Worm (Caenorhabditis elegans) whole organism, L2 larva: ENCODE results near the gene clec-79.
"Not testable (repeated sequence)": the region's sequence is repeated elsewhere in the genome, so short reads cannot be mapped to it uniquely, and the experiment has no call there.

Source experiments
- F13H6.1 ChIP-seq: sonication (generic microtip); optimal IDR thresholded peaks from 2 replicates; lab custom pipeline; 2016; ENCODE audit warnings: missing genetic modification characterization, missing compliant biosample characterization
- R02D3.7 ChIP-seq: fragments of 150-350 bp; optimal IDR thresholded peaks from 2 replicates; lab custom pipeline; 2014; ENCODE audit warnings: missing biosample characterization, missing genetic modification characterization
- Y55F3AM.14 ChIP-seq: fragments of 200-800 bp; sonication (Bioruptor generic); optimal IDR thresholded peaks from 2 replicates; lab custom pipeline; 2018; ENCODE audit warnings: mild to moderate bottlenecking, missing genetic modification characterization, missing compliant biosample characterization
- aly-2 ChIP-seq: fragments of 150-350 bp; optimal IDR thresholded peaks from 2 replicates; lab custom pipeline; 2014; ENCODE audit warnings: missing biosample characterization, missing genetic modification characterization
- ama-1 ChIP-seq: fragments of 150-350 bp; optimal IDR thresholded peaks from 2 replicates; lab custom pipeline; 2018; ENCODE audit warnings: inconsistent platforms
- ceh-16 ChIP-seq: fragments of 150-350 bp; optimal IDR thresholded peaks from 2 replicates; lab custom pipeline; 2014; ENCODE audit warnings: missing biosample characterization, missing genetic modification characterization
- ceh-82 ChIP-seq: fragments of 150-350 bp; optimal IDR thresholded peaks from 2 replicates; lab custom pipeline; 2014; ENCODE audit warnings: missing biosample characterization, missing genetic modification characterization
- crh-2 ChIP-seq: sonication (generic microtip); optimal IDR thresholded peaks from 2 replicates; lab custom pipeline; 2017; ENCODE audit warnings: missing biosample characterization, missing genetic modification characterization
- dmd-4 ChIP-seq: sonication (generic microtip); optimal IDR thresholded peaks from 2 replicates; lab custom pipeline; 2017; ENCODE audit warnings: missing biosample characterization, missing genetic modification characterization
- egl-27 ChIP-seq: sonication (generic microtip); optimal IDR thresholded peaks from 3 replicates; lab custom pipeline; 2017; ENCODE audit warnings: missing biosample characterization, missing genetic modification reagents, missing genetic modification characterization
- elt-1 ChIP-seq: fragments of 150-350 bp; optimal IDR thresholded peaks from 2 replicates; lab custom pipeline; 2014; ENCODE audit warnings: missing biosample characterization, missing genetic modification characterization
- elt-3 ChIP-seq: sonication (generic microtip); optimal IDR thresholded peaks from 2 replicates; lab custom pipeline; 2017; ENCODE audit warnings: missing biosample characterization, missing genetic modification characterization
- fos-1 ChIP-seq: fragments of 150-350 bp; optimal IDR thresholded peaks from 2 replicates; lab custom pipeline; 2014; ENCODE audit warnings: missing biosample characterization, missing genetic modification characterization
- gmeb-1 ChIP-seq: fragments of 150-350 bp; optimal IDR thresholded peaks from 2 replicates; lab custom pipeline; 2014; ENCODE audit warnings: missing biosample characterization, missing genetic modification characterization
- lin-39 ChIP-seq: fragments of 150-350 bp; optimal IDR thresholded peaks from 2 replicates; lab custom pipeline; 2014; ENCODE audit warnings: missing biosample characterization, missing genetic modification reagents, missing genetic modification characterization
- lsy-2 ChIP-seq, 2 experiments: fragments of 150-350 bp in 1 of 2; sonication (generic microtip) in 1 of 2; optimal IDR thresholded peaks; 2 replicates each; lab custom pipeline; 2014 to 2017; ENCODE audit warnings: missing biosample characterization in 2 of 2, missing genetic modification characterization in 2 of 2
- mbf-1 ChIP-seq: sonication (generic microtip); optimal IDR thresholded peaks from 2 replicates; lab custom pipeline; 2017; ENCODE audit warnings: missing biosample characterization, missing genetic modification characterization
- mdl-1 ChIP-seq, 2 experiments: fragments of 150-350 bp in 1 of 2; sonication (generic microtip) in 1 of 2; optimal IDR thresholded peaks; 2 replicates each; lab custom pipeline; 2017; ENCODE audit warnings: missing biosample characterization in 2 of 2, missing genetic modification characterization in 2 of 2
- nhr-10 ChIP-seq: sonication (generic microtip); optimal IDR thresholded peaks from 2 replicates; lab custom pipeline; 2017; ENCODE audit warnings: missing biosample characterization, missing genetic modification characterization
- nhr-129 ChIP-seq: fragments of 150-350 bp; optimal IDR thresholded peaks from 2 replicates; lab custom pipeline; 2014; ENCODE audit warnings: missing biosample characterization, missing genetic modification characterization
- nhr-23 ChIP-seq: fragments of 150-350 bp; optimal IDR thresholded peaks from 2 replicates; lab custom pipeline; 2014; ENCODE audit warnings: missing biosample characterization, missing genetic modification reagents, missing genetic modification characterization
- nhr-237 ChIP-seq: fragments of 150-350 bp; optimal IDR thresholded peaks from 2 replicates; lab custom pipeline; 2014; ENCODE audit warnings: missing biosample characterization, missing genetic modification characterization
- nhr-25 ChIP-seq: fragments of 150-350 bp; sonication (generic microtip); optimal IDR thresholded peaks from 3 replicates; lab custom pipeline; 2014; ENCODE audit warnings: missing biosample characterization, missing genetic modification characterization
- nhr-6 ChIP-seq: fragments of 150-350 bp; optimal IDR thresholded peaks from 2 replicates; lab custom pipeline; 2014; ENCODE audit warnings: missing biosample characterization, missing genetic modification characterization
- nhr-77 ChIP-seq: fragments of 150-350 bp; optimal IDR thresholded peaks from 2 replicates; lab custom pipeline; 2014; ENCODE audit warnings: missing biosample characterization, missing genetic modification characterization
- peb-1 ChIP-seq: fragments of 150-350 bp; optimal IDR thresholded peaks from 2 replicates; lab custom pipeline; 2014; ENCODE audit warnings: missing biosample characterization, missing genetic modification characterization
- sma-3 ChIP-seq: sonication (generic microtip); optimal IDR thresholded peaks from 2 replicates; lab custom pipeline; 2016; ENCODE audit warnings: missing genetic modification reagents, missing genetic modification characterization, missing compliant biosample characterization
- snpc-4 ChIP-seq: fragments of 150-350 bp; optimal IDR thresholded peaks from 2 replicates; lab custom pipeline; 2014; ENCODE audit warnings: missing biosample characterization, missing genetic modification characterization
- unc-39 ChIP-seq: fragments of 150-350 bp; optimal IDR thresholded peaks from 2 replicates; lab custom pipeline; 2014; ENCODE audit warnings: missing biosample characterization, missing genetic modification characterization
- unc-55 ChIP-seq: fragments of 150-350 bp; sonication (generic microtip); optimal IDR thresholded peaks from 3 replicates; lab custom pipeline; 2014; ENCODE audit warnings: missing biosample characterization, missing genetic modification reagents, missing genetic modification characterization
- unc-62 ChIP-seq: fragments of 150-350 bp; optimal IDR thresholded peaks from 2 replicates; lab custom pipeline; 2014; ENCODE audit warnings: missing biosample characterization, missing genetic modification reagents, missing genetic modification characterization
- zag-1 ChIP-seq: fragments of 150-350 bp; optimal IDR thresholded peaks from 2 replicates; lab custom pipeline; 2014; ENCODE audit warnings: missing biosample characterization, missing genetic modification characterization
- ztf-11 ChIP-seq: sonication (generic microtip); optimal IDR thresholded peaks from 2 replicates; lab custom pipeline; 2017; ENCODE audit warnings: missing biosample characterization, missing genetic modification characterization

The clec-79 gene

DNA sequence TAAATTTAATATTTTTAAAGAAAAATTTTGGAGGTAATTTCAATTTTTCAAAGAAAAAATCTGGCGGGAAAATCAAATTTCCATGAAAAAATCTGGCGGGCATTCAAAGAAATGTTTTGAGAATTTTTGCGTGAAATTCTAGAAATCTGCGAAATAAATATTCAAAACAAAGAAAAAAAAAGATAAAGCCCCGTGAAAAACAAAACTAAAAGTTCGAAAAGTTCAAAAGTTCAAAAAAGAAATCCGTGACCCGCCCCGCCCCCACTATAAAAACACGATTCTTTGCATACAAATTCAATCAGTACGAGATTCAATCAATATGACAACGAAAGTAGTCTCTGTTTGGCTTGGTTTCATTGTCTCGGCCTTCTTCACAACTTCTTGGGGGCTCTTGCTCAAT lies at the start of gene clec-79:
clec-79 (plus strand) TSS at position 301 of the 400 bp plus-strand sequence.
- TF ChIP-seq ceh-16 (tag; lab: Kevin White, UChicago) = no peak

DNA sequence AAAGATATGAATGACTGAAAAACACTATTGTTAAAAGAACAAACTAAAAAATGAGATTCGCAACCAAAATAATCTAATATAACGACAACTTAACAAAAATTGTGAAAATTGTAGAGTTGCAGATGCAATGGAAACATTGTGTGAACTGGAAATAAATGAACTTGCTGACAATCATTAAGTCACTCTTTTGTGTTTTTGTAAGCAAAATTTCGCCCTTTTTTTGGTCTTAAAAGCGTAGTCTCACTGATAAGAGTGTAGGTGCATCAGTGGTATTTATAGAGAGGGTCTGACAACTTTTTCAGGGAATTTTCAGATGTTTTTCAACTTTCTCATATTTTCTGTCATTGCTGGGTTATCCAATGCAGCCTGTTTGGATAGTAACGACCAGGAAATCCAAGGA lies 47.0 kb upstream of the clec-79 start, which contains the start of gene clec-68:
clec-68 (plus strand) TSS at position 301 of the 400 bp plus-strand sequence.
- TF ChIP-seq dmd-4 (tag; lab: Kevin White, UChicago) (no peak), snpc-4 (tag; lab: Kevin White, UChicago) (no peak), nhr-237 (tag; lab: Kevin White, UChicago) (no peak), fos-1 (no peak), nhr-129 (no peak), lsy-2 (tag; optimal IDR thresholded peaks at IDR 0.05; lab: Kevin White, UChicago) (no peak), sma-3 (GFP tag; lab: Kevin White, UChicago) (no peak), lin-39 (tag; lab: Kevin White, UChicago) (no peak)

DNA sequence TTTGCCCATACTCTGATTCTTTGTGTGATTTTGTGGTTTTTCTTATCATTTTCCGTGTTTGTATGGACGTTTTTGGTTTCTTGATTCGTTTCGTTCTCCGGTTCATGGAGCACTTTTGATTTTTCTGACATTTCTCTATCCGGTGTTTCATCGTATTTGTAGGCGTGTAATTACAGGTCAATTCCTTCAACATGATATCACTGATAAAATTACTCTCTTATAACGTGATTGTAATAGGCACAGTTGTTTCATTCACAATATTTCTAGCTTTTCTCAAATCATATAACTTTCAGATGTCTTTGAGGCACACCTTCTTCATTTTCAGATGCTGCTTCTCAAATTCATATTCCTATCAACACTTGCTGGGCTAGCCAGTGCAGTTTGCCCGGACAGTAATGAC lies 40.7 kb upstream of the clec-79 start, which contains the start of gene clec-70:
clec-70 (plus strand) TSS at position 301 of the 400 bp plus-strand sequence.
- not testable (repeated sequence) for TF ChIP-seq zag-1 (tag; lab: Kevin White, UChicago); lsy-2 (tag; optimal IDR thresholded peaks at IDR 0.05; lab: Kevin White, UChicago); peb-1 (tag; lab: Kevin White, UChicago)
- TF ChIP-seq, all 48 proteins: peak for 0; not testable (repeated sequence) for 48

DNA sequence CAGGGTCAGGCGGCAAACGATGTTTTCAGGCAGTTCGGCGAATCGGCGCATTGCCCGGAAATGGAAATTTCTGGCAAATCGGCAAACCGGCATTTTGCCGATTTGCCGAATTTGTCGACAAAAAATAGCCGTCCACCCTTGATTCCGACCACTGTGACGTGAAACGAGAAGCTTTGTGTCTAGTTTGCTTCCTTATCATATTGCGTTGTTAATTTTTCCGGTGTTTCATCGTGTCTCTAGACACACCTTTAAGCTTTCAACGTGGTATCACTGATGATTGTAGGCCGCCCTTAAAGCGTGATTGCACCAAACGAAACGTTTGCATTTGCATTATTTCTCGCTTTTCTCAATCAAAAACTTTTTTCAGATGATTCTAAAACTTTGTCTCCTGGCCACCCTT lies 36.1 kb upstream of the clec-79 start, which contains the start of gene clec-71:
clec-71 (plus strand) TSS at position 362 of the 400 bp plus-strand sequence.
- TF ChIP-seq mbf-1 (no peak), nhr-6 (tag; lab: Kevin White, UChicago) (no peak), nhr-77 (tag; lab: Kevin White, UChicago) (no peak), unc-39 (tag; lab: Kevin White, UChicago) (no peak), R02D3.7 (no peak), unc-62 (GFP tag; lab: Kevin White, UChicago) (no peak), unc-55 (GFP tag; lab: Kevin White, UChicago) (no peak), nhr-25 (tag; lab: Kevin White, UChicago) (no peak), mdl-1 (tag; optimal IDR thresholded peaks at IDR 0.05; lab: Kevin White, UChicago) (no peak)

DNA sequence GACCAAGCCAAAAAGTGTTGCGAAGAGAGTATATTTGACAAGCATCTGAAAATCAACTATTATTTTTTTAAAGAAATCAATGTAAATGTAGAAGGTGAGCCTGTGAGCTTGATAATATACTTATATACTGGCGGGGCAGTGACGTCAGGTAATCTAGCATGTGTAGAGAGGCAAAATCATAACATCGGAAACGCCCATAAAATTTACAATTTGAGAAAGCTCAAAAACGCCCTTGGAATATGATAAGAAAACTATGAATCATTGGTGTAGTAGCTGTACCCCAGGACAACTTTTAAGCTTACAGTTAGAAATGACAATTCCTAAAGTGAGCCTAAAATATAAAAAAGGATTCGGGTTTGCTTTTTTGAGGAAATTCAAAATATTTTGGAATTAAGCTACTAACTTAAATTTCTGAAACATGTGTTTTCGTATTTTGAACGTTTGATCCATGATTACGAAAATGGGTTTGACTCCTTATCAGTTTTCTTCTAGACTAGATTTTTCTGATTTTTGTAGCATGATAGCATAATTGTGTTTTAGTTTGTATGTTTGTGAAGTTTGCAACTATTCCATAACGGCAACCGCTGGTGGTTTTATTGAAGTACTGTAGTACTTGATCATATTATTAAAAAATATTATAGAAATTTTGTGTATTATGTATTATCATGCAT lies 31.4 kb upstream of the clec-79 start, which contains the start of gene clec-174:
clec-174 (minus strand) TSS at position 51 of the 671 bp plus-strand sequence.
- TF ChIP-seq gmeb-1 (tag; lab: Kevin White, UChicago) (no peak), fos-1 (no peak), elt-3 (no peak), ama-1 (lab: Kevin White, UChicago) (no peak), nhr-10 (tag; lab: Kevin White, UChicago) (no peak), Y55F3AM.14 (GFP tag; lab: Kevin White, UChicago) (no peak), aly-2 (no peak), elt-1 (tag; lab: Kevin White, UChicago) (no peak), F13H6.1 (no peak), sma-3 (GFP tag; lab: Kevin White, UChicago) (no peak), ztf-11 (tag; lab: Kevin White, UChicago) (no peak), nhr-23 (tag; lab: Kevin White, UChicago) (no peak), dmd-4 (tag; lab: Kevin White, UChicago) (no peak), crh-2 (no peak), ceh-82 (no peak)

DNA sequence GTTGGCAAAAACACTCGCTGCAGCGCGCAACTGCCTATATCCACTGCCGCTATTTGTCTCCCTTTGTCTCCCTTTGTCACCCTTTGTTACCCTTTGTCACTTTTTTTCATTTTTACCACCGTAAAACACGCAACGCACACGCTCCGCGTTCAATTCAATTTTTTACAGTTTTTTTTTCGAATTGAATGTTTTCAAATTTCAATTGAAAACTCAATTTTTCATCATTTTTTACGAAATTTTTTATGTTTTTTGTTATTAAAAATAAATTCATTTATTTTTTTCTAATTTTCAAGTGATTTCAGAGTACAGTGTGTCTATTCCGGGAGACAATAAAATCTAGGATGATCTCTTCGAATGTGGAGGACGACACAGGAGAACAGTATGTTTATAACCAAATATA lies 30.1 kb upstream of the clec-79 start, which contains the start of gene Y46C8AL.11:
Y46C8AL.11 (plus strand) TSS at position 301 of the 400 bp plus-strand sequence.
- TF ChIP-seq lin-39 (tag; lab: Kevin White, UChicago) (no peak), dmd-4 (tag; lab: Kevin White, UChicago) (no peak), F13H6.1 (no peak), egl-27 (no peak), peb-1 (tag; lab: Kevin White, UChicago) (no peak)
